Fruit fly (Drosophila melanogaster): Measurements from ENCODE around the gene CG42726.

dm6 chr3R:15374397-15374796 lies 26.5 kb downstream of the CG42726 start, which contains the start of gene Rbp:
- no peak for TF ChIP-seq CTCF (optimal IDR thresholded peaks at IDR 0.05)
- TF ChIP-seq CG8478 (optimal IDR thresholded peaks at IDR 0.05), result no peak
